Worm (Caenorhabditis elegans) whole organism, L4/young adult: ENCODE data around the gene srd-11.

Source experiments
- W03F9.2 ChIP-seq: fragments of 150-350 bp; optimal IDR thresholded peaks from 2 replicates; lab custom pipeline; 2014; ENCODE audit warnings: missing biosample characterization, missing genetic modification characterization
- dao-5 ChIP-seq: sonication (generic microtip); optimal IDR thresholded peaks from 2 replicates; lab custom pipeline; 2016; ENCODE audit warnings: missing genotype, missing genetic modification characterization, moderate library complexity, missing compliant biosample characterization
- him-1 ChIP-seq: sonication (generic microtip); optimal IDR thresholded peaks from 2 replicates; lab custom pipeline; 2016; ENCODE audit warnings: missing genotype, missing genetic modification reagents, missing genetic modification characterization, missing compliant biosample characterization

- TF ChIP-seq him-1 (tag; lab: Kevin White, UChicago) (no peak), W03F9.2 (tag; lab: Kevin White, UChicago) (no peak), dao-5 (tag; lab: Kevin White, UChicago) (no peak)
Observed at ce11 chrV:13589494-13590176, 30.0 kb downstream of the srd-11 start, which contains the start of the genes F53F4.2 and F53F4.18.
